Worm (Caenorhabditis elegans): ENCODE data around the gene gen-1.

- no peak for TF ChIP-seq F13C5.2 (tag; optimal IDR thresholded peaks at IDR 0.05)
- TF ChIP-seq B0310.2 (tag; optimal IDR thresholded peaks at IDR 0.05) = no peak
These were observed 40.1 kb downstream of the gen-1 start, which contains the start of gene C23G10.2 for ce11 chrIII:6207881-6208280.

Data from whole organism, early embryonic.